Worm (Caenorhabditis elegans) whole organism, L1 larva: ENCODE data around the gene Y41D4B.24.
A peak's percentile ranks its signal among the peaks of the same experiment; 100 is the strongest.

Source experiments
- C16A3.4 ChIP-seq: fragments of 150-350 bp; optimal IDR thresholded peaks from 2 replicates; lab custom pipeline; 2014; ENCODE audit warnings: missing biosample characterization, missing genetic modification characterization
- C34B4.2 ChIP-seq: sonication (generic microtip); optimal IDR thresholded peaks from 2 replicates; lab custom pipeline; 2017; ENCODE audit warnings: mild to moderate bottlenecking, missing genetic modification characterization, missing compliant biosample characterization
- F16B12.6 ChIP-seq: fragments of 150-350 bp; optimal IDR thresholded peaks from 2 replicates; lab custom pipeline; 2014; ENCODE audit warnings: missing biosample characterization, missing genetic modification characterization
- Y116A8C.19 ChIP-seq: sonication (generic microtip); optimal IDR thresholded peaks from 2 replicates; lab custom pipeline; 2016; ENCODE audit warnings: missing compliant biosample characterization, missing genetic modification characterization, borderline replicate concordance
- aly-2 ChIP-seq: fragments of 150-350 bp; optimal IDR thresholded peaks from 2 replicates; lab custom pipeline; 2014; ENCODE audit warnings: missing biosample characterization, missing genetic modification characterization
- ama-1 ChIP-seq: fragments of 150-350 bp; optimal IDR thresholded peaks from 2 replicates; lab custom pipeline; 2014
- ceh-82 ChIP-seq, 3 experiments: fragments of 150-350 bp in 1 of 3; sonication (generic microtip) in 2 of 3; optimal IDR thresholded peaks; 2 replicates each; lab custom pipeline; 2014 to 2017; ENCODE audit warnings: missing biosample characterization in 3 of 3, missing genetic modification characterization in 3 of 3
- ceh-88 ChIP-seq: fragments of 200-800 bp; sonication (Bioruptor generic); IDR thresholded peaks from 2 replicates; pipeline ENCODE4 v1.3.6; 2022; ENCODE audit warnings: missing genetic modification characterization, missing compliant biosample characterization
- ceh-90 ChIP-seq: sonication (generic microtip); optimal IDR thresholded peaks from 2 replicates; lab custom pipeline; 2016; ENCODE audit warnings: missing genetic modification characterization, missing compliant biosample characterization
- ces-1 ChIP-seq: fragments of 150-350 bp; optimal IDR thresholded peaks from 2 replicates; lab custom pipeline; 2014; ENCODE audit warnings: missing biosample characterization, missing genetic modification reagents, missing genetic modification characterization
- dpl-1 ChIP-seq, 3 experiments: fragments of 150-350 bp in 2 of 3; sonication (generic microtip) in 1 of 3; optimal IDR thresholded peaks; 2 replicates each; lab custom pipeline; 2014 to 2017; ENCODE audit warnings: missing biosample characterization in 3 of 3, missing genetic modification characterization in 3 of 3, missing genetic modification reagents in 3 of 3
- dsc-1 ChIP-seq: sonication (generic microtip); optimal IDR thresholded peaks from 2 replicates; lab custom pipeline; 2016; ENCODE audit warnings: mild to moderate bottlenecking, missing genetic modification characterization, missing compliant biosample characterization
- efl-1 ChIP-seq, 4 experiments: fragments of 150-350 bp; optimal IDR thresholded peaks in 3 of 4; peaks in 1 of 4; 1 replicate in 1 of 4; 2 replicates in 3 of 4; lab custom pipeline; 2014; ENCODE audit warnings: missing biosample characterization in 2 of 4, missing genetic modification characterization in 2 of 4, missing genetic modification reagents in 2 of 4
- efl-3 ChIP-seq: fragments of 200-800 bp; sonication (Bioruptor generic); optimal IDR thresholded peaks from 2 replicates; lab custom pipeline; 2018; ENCODE audit warnings: mild to moderate bottlenecking, missing genetic modification characterization, missing compliant biosample characterization
- egl-13 ChIP-seq: sonication (generic microtip); optimal IDR thresholded peaks from 2 replicates; lab custom pipeline; 2016; ENCODE audit warnings: missing genotype, missing genetic modification reagents, missing genetic modification characterization, missing compliant biosample characterization
- elt-2 ChIP-seq: sonication (generic microtip); optimal IDR thresholded peaks from 2 replicates; lab custom pipeline; 2016; ENCODE audit warnings: missing genetic modification characterization, mild to moderate bottlenecking, inconsistent platforms, missing compliant biosample characterization, missing genetic modification reagents
- elt-3 ChIP-seq, 6 experiments: fragments of 150-350 bp in 1 of 6; sonication (generic microtip); optimal IDR thresholded peaks; 2 replicates each; lab custom pipeline; 2017 to 2018; ENCODE audit warnings: missing biosample characterization in 6 of 6, missing genetic modification characterization in 6 of 6, inconsistent platforms in 1 of 6
- fkh-10 ChIP-seq: sonication (generic microtip); optimal IDR thresholded peaks from 2 replicates; lab custom pipeline; 2017; ENCODE audit warnings: missing biosample characterization, missing genetic modification reagents, missing genetic modification characterization
- fos-1 ChIP-seq: fragments of 150-350 bp; optimal IDR thresholded peaks from 2 replicates; lab custom pipeline; 2014; ENCODE audit warnings: missing biosample characterization, missing genetic modification characterization
- hlh-17 ChIP-seq: fragments of 200-800 bp; sonication (Bioruptor generic); optimal IDR thresholded peaks from 2 replicates; lab custom pipeline; 2018; ENCODE audit warnings: missing genetic modification characterization, mild to moderate bottlenecking, missing compliant biosample characterization, moderate library complexity, borderline replicate concordance
- hlh-4 ChIP-seq: sonication (generic microtip); optimal IDR thresholded peaks from 2 replicates; lab custom pipeline; 2016; ENCODE audit warnings: mild to moderate bottlenecking, missing genetic modification characterization, missing compliant biosample characterization
- isw-1 ChIP-seq: fragments of 200-800 bp; sonication (Bioruptor generic); IDR thresholded peaks from 2 replicates; pipeline ENCODE4 v1.3.6; 2022; ENCODE audit warnings: missing genetic modification characterization, missing compliant biosample characterization
- jun-1 ChIP-seq: fragments of 150-350 bp; optimal IDR thresholded peaks from 2 replicates; lab custom pipeline; 2014; ENCODE audit warnings: missing biosample characterization, missing genetic modification reagents, missing genetic modification characterization
- lin-14 ChIP-seq: fragments of 200-800 bp; sonication (Bioruptor generic); optimal IDR thresholded peaks from 2 replicates; lab custom pipeline; 2018; ENCODE audit warnings: mild to moderate bottlenecking, missing genetic modification characterization, moderate library complexity, missing compliant biosample characterization
- lin-35 ChIP-seq, 2 experiments: fragments of 150-350 bp; optimal IDR thresholded peaks; 2 replicates each; lab custom pipeline; 2014; ENCODE audit warnings: missing biosample characterization in 2 of 2, missing genetic modification characterization in 2 of 2, missing genetic modification reagents in 2 of 2
- lin-39 ChIP-seq: fragments of 150-350 bp; optimal IDR thresholded peaks from 2 replicates; lab custom pipeline; 2014; ENCODE audit warnings: missing biosample characterization, missing genetic modification reagents, missing genetic modification characterization
- lir-3 ChIP-seq: sonication (generic microtip); optimal IDR thresholded peaks from 2 replicates; lab custom pipeline; 2016; ENCODE audit warnings: mild to moderate bottlenecking, missing genetic modification characterization, moderate library complexity, missing compliant biosample characterization; ENCODE audit not compliant: poor library complexity
- lsy-2 ChIP-seq, 2 experiments: fragments of 150-350 bp; optimal IDR thresholded peaks; 2 replicates each; lab custom pipeline; 2014; ENCODE audit warnings: missing biosample characterization in 2 of 2, missing genetic modification characterization in 2 of 2
- mab-9 ChIP-seq: fragments of 200-800 bp; sonication (Bioruptor generic); IDR thresholded peaks from 2 replicates; pipeline ENCODE4 v1.3.6; 2022; ENCODE audit warnings: missing genetic modification reagents, missing genetic modification characterization, missing compliant biosample characterization
- mdl-1 ChIP-seq, 2 experiments: fragments of 150-350 bp; optimal IDR thresholded peaks; 2 replicates each; lab custom pipeline; 2014 to 2017; ENCODE audit warnings: missing biosample characterization in 2 of 2, missing genetic modification characterization in 2 of 2, inconsistent platforms in 1 of 2
- mef-2 ChIP-seq: fragments of 150-350 bp; optimal IDR thresholded peaks from 2 replicates; lab custom pipeline; 2014; ENCODE audit warnings: missing biosample characterization, missing genetic modification characterization
- mep-1 ChIP-seq: fragments of 150-350 bp; optimal IDR thresholded peaks from 2 replicates; lab custom pipeline; 2014; ENCODE audit warnings: missing biosample characterization, missing genetic modification characterization
- nhr-11 ChIP-seq: fragments of 150-350 bp; optimal IDR thresholded peaks from 2 replicates; lab custom pipeline; 2014; ENCODE audit warnings: missing biosample characterization, missing genetic modification characterization
- nhr-12 ChIP-seq: sonication (generic microtip); optimal IDR thresholded peaks from 2 replicates; lab custom pipeline; 2017; ENCODE audit warnings: missing biosample characterization, missing genetic modification characterization
- nhr-19 ChIP-seq: fragments of 200-800 bp; sonication (Bioruptor generic); conservative IDR thresholded peaks from 2 replicates; pipeline ENCODE4 v1.3.6; 2022; ENCODE audit warnings: missing genetic modification characterization, missing compliant biosample characterization
- nhr-20 ChIP-seq: sonication (generic microtip); optimal IDR thresholded peaks from 2 replicates; lab custom pipeline; 2016; ENCODE audit warnings: mild to moderate bottlenecking, missing genetic modification characterization, missing compliant biosample characterization
- nhr-237 ChIP-seq: fragments of 150-350 bp; optimal IDR thresholded peaks from 2 replicates; lab custom pipeline; 2014; ENCODE audit warnings: missing biosample characterization, missing genetic modification characterization
- nhr-47 ChIP-seq: sonication (generic microtip); optimal IDR thresholded peaks from 2 replicates; lab custom pipeline; 2016; ENCODE audit warnings: mild to moderate bottlenecking, missing genetic modification characterization, moderate library complexity, missing compliant biosample characterization
- nhr-71 ChIP-seq: sonication (generic microtip); optimal IDR thresholded peaks from 2 replicates; lab custom pipeline; 2016; ENCODE audit warnings: mild to moderate bottlenecking, missing genetic modification characterization, moderate library complexity, missing compliant biosample characterization
- nhr-77 ChIP-seq: fragments of 150-350 bp; optimal IDR thresholded peaks from 2 replicates; lab custom pipeline; 2014; ENCODE audit warnings: missing biosample characterization, missing genetic modification characterization
- nhr-85 ChIP-seq: sonication (generic microtip); peaks from one replicate; lab custom pipeline; 2016; ENCODE audit warnings: missing genetic modification characterization, inconsistent platforms, missing compliant biosample characterization
- nhr-90 ChIP-seq: sonication (generic microtip); optimal IDR thresholded peaks from 2 replicates; lab custom pipeline; 2016; ENCODE audit warnings: mild to moderate bottlenecking, missing genetic modification characterization, missing compliant biosample characterization; ENCODE audit not compliant: poor library complexity
- rnt-1 ChIP-seq: sonication (generic microtip); optimal IDR thresholded peaks from 2 replicates; lab custom pipeline; 2016; ENCODE audit warnings: mild to moderate bottlenecking, missing genetic modification characterization, moderate library complexity, missing compliant biosample characterization
- skn-1 ChIP-seq: fragments of 150-350 bp; optimal IDR thresholded peaks from 2 replicates; lab custom pipeline; 2014; ENCODE audit warnings: missing biosample characterization, missing genetic modification characterization
- snpc-4 ChIP-seq: fragments of 150-350 bp; optimal IDR thresholded peaks from 2 replicates; lab custom pipeline; 2014; ENCODE audit warnings: missing biosample characterization, missing genetic modification characterization
- snu-23 ChIP-seq: sonication (generic microtip); optimal IDR thresholded peaks from 2 replicates; lab custom pipeline; 2016; ENCODE audit warnings: missing genetic modification characterization, missing compliant biosample characterization
- tbx-2 ChIP-seq: sonication (generic microtip); optimal IDR thresholded peaks from 2 replicates; lab custom pipeline; 2016; ENCODE audit warnings: missing genetic modification characterization, missing compliant biosample characterization
- unc-98 ChIP-seq: fragments of 200-800 bp; sonication (Bioruptor generic); IDR thresholded peaks from 2 replicates; pipeline ENCODE4 v1.3.6; 2022; ENCODE audit warnings: missing genetic modification characterization, missing compliant biosample characterization
- zag-1 ChIP-seq: fragments of 150-350 bp; optimal IDR thresholded peaks from 2 replicates; lab custom pipeline; 2014; ENCODE audit warnings: missing biosample characterization, missing genetic modification characterization
- ztf-4 ChIP-seq: fragments of 150-350 bp; optimal IDR thresholded peaks from 2 replicates; lab custom pipeline; 2014; ENCODE audit warnings: missing biosample characterization, missing genetic modification characterization

The Y41D4B.24 gene

DNA sequence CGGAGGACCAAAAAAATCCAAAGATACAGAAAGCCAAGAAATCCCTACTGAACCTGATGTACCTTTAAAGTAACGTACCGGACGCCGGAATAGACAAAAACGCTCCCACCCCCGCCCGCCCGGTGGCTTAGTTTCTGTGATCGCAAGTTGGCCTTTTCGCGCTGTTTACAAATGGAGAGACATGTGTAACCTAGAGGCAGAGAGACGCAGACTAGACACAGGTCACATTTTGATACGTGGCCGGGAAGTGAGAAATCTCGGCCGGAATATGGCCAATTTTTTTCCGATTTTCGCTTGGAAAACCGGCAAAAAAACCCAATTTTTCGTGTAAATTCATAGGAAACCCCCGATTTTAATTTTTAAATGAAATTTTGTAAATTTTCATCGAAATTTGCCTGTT is 24.9 kb downstream of the Y41D4B.24 start (continued):
- TF ChIP-seq hlh-17 (GFP tag; lab: Kevin White, UChicago): no peak
- TF ChIP-seq hlh-4 (tag; lab: Kevin White, UChicago): no peak
- TF ChIP-seq isw-1: no peak
- TF ChIP-seq fkh-10 (GFP tag; lab: Kevin White, UChicago): no peak
- no peak for TF ChIP-seq nhr-85 (tag; lab: Kevin White, UChicago)
- TF ChIP-seq C34B4.2 (tag; lab: Kevin White, UChicago): no peak
- no peak for TF ChIP-seq nhr-12 (tag; lab: Kevin White, UChicago)
- TF ChIP-seq nhr-90 (tag; lab: Kevin White, UChicago): no peak

DNA sequence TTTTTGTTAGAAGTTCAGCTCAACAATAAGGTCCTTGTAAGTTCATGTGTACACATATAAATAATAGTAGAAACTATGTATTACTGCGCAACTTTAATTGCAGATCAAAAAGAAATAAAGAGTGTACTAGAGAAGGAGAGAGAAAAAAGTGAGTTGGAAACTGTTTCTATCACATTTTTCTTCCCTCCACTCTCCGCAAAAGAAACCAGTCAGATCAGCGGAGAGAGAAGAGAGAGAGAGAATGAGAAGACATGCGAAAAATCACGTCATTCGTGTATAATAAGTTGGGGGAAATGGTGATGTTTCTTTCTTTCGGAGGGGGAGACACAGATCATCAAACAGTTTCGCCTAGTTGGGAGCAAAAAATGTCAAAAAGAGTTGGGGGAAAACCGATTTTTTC is 26.7 kb downstream of the Y41D4B.24 start:
- TF ChIP-seq dsc-1 (tag; lab: Kevin White, UChicago) (no peak), nhr-11 (no peak), elt-2 (no peak), lsy-2 (tag; optimal IDR thresholded peaks at IDR 0.05; lab: Kevin White, UChicago) (peak; percentile 17 to 65), mep-1 (tag; lab: Kevin White, UChicago) (peak; percentile 45), nhr-47 (peak; percentile 24), fos-1 (tag; lab: Kevin White, UChicago) (peak; percentile 65), skn-1 (tag; lab: Kevin White, UChicago) (peak; percentile 14), hlh-17 (GFP tag; lab: Kevin White, UChicago) (no peak), elt-3 (tag; optimal IDR thresholded peaks at IDR 0.05; lab: Kevin White, UChicago) (peak in 2 of 6 experiments; percentile 31 to 75), isw-1 (no peak), ceh-90 (tag; lab: Kevin White, UChicago) (no peak), ceh-82 (tag; optimal IDR thresholded peaks at IDR 0.05; lab: Kevin White, UChicago) (peak in 1 of 3 experiments; percentile 21), lin-39 (tag; lab: Kevin White, UChicago) (no peak), snu-23 (GFP tag; lab: Kevin White, UChicago) (peak; percentile 71), rnt-1 (tag; lab: Kevin White, UChicago) (no peak), jun-1 (tag; lab: Kevin White, UChicago) (peak; percentile 63), lir-3 (tag; lab: Kevin White, UChicago) (peak; percentile 16), tbx-2 (tag; lab: Kevin White, UChicago) (peak; percentile 11), Y116A8C.19 (no peak), mab-9 (GFP tag; lab: Robert Waterston, UW) (no peak), mef-2 (tag; lab: Kevin White, UChicago) (no peak), lin-35 (GFP tag; optimal IDR thresholded peaks at IDR 0.05; lab: Kevin White, UChicago) (peak in 1 of 2 experiments; percentile 63), efl-1 (optimal IDR thresholded peaks at IDR 0.05; lab: Kevin White, UChicago) (peak in 1 of 2 experiments; percentile 9), efl-1 (GFP tag; optimal IDR thresholded peaks at IDR 0.05 in 1 of 2; lab: Kevin White, UChicago) (peak in 1 of 2 experiments; percentile 81), nhr-20 (tag; lab: Kevin White, UChicago) (peak; percentile 66), ztf-4 (tag; lab: Kevin White, UChicago) (no peak), ces-1 (GFP tag; lab: Kevin White, UChicago) (no peak), egl-13 (no peak), aly-2 (tag; lab: Kevin White, UChicago) (no peak), F16B12.6 (tag; lab: Kevin White, UChicago) (no peak), nhr-85 (tag; lab: Kevin White, UChicago) (peak; percentile 77), nhr-77 (tag; lab: Kevin White, UChicago) (no peak), dpl-1 (GFP tag; optimal IDR thresholded peaks at IDR 0.05; lab: Kevin White, UChicago) (peak in 1 of 3 experiments; percentile 25), mdl-1 (tag; optimal IDR thresholded peaks at IDR 0.05; lab: Kevin White, UChicago) (peak in 1 of 2 experiments; percentile 30), C34B4.2 (tag; lab: Kevin White, UChicago) (no peak), zag-1 (no peak), unc-98 (GFP tag; lab: Robert Waterston, UW) (no peak), ama-1 (lab: Kevin White, UChicago) (no peak), nhr-237 (tag; lab: Kevin White, UChicago) (peak; percentile 37), nhr-90 (tag; lab: Kevin White, UChicago) (peak; percentile 12), C16A3.4 (tag; lab: Kevin White, UChicago) (peak; percentile 18), snpc-4 (tag; lab: Kevin White, UChicago) (no peak), nhr-19 (no peak), lin-14 (peak; percentile 73), nhr-71 (tag; lab: Kevin White, UChicago) (peak; percentile 54), nhr-12 (tag; lab: Kevin White, UChicago) (no peak), ceh-88 (no peak), efl-3 (GFP tag; lab: Kevin White, UChicago) (no peak)
